Worm (Caenorhabditis elegans) whole organism, L4 larva: Measurements from ENCODE around the gene T10G3.8.

Source experiments
- F26F4.8 ChIP-seq: fragments of 200-800 bp; sonication (Bioruptor generic); conservative IDR thresholded peaks from 2 replicates; pipeline ENCODE4 v1.3.6; 2022; ENCODE audit warnings: missing genetic modification characterization, missing compliant biosample characterization
- daf-8 ChIP-seq: fragments of 200-800 bp; sonication (Bioruptor generic); IDR thresholded peaks from 2 replicates; pipeline ENCODE4 v1.3.6; 2022; ENCODE audit warnings: missing genetic modification characterization, missing compliant biosample characterization
- egl-27 ChIP-seq: sonication (generic microtip); optimal IDR thresholded peaks from 3 replicates; lab custom pipeline; 2017; ENCODE audit warnings: missing biosample characterization, missing genetic modification reagents, missing genetic modification characterization
- fkh-10 ChIP-seq: fragments of 150-350 bp; optimal IDR thresholded peaks from 2 replicates; lab custom pipeline; 2014; ENCODE audit warnings: missing biosample characterization, missing genetic modification reagents, missing genetic modification characterization
- hmg-1.1 ChIP-seq: fragments of 200-800 bp; sonication (Bioruptor generic); IDR thresholded peaks from 2 replicates; pipeline ENCODE4 v1.3.6; 2022; ENCODE audit warnings: missing genetic modification reagents, missing genetic modification characterization, missing compliant biosample characterization
- jun-1 ChIP-seq: fragments of 150-350 bp; optimal IDR thresholded peaks from 2 replicates; lab custom pipeline; 2014; ENCODE audit warnings: missing biosample characterization, missing genetic modification reagents, missing genetic modification characterization
- lin-13 ChIP-seq: fragments of 150-350 bp; optimal IDR thresholded peaks from 2 replicates; lab custom pipeline; 2014; ENCODE audit warnings: missing biosample characterization, missing genetic modification reagents, missing genetic modification characterization
- lin-15B ChIP-seq: fragments of 150-350 bp; sonication (generic microtip); optimal IDR thresholded peaks from 3 replicates; lab custom pipeline; 2014; ENCODE audit warnings: missing biosample characterization, missing genetic modification characterization
- lin-39 ChIP-seq: fragments of 150-350 bp; optimal IDR thresholded peaks from 2 replicates; lab custom pipeline; 2014; ENCODE audit warnings: missing biosample characterization, missing genetic modification reagents, missing genetic modification characterization
- mdl-1 ChIP-seq, 2 experiments: fragments of 150-350 bp in 1 of 2; sonication (generic microtip) in 1 of 2; optimal IDR thresholded peaks; 2 replicates each; lab custom pipeline; 2014 to 2017; ENCODE audit warnings: missing biosample characterization in 2 of 2, missing genetic modification characterization in 2 of 2
- nhr-11 ChIP-seq: fragments of 150-350 bp; optimal IDR thresholded peaks from 2 replicates; lab custom pipeline; 2014; ENCODE audit warnings: missing biosample characterization, missing genetic modification characterization
- nhr-237 ChIP-seq: sonication (generic microtip); optimal IDR thresholded peaks from 2 replicates; lab custom pipeline; 2017; ENCODE audit warnings: missing biosample characterization, missing genetic modification characterization
- set-16 ChIP-seq: fragments of 200-800 bp; sonication (Bioruptor generic); IDR thresholded peaks from 2 replicates; pipeline ENCODE4 v1.3.6; 2022; ENCODE audit warnings: missing genetic modification reagents, missing genetic modification characterization, missing compliant biosample characterization
- spr-1 ChIP-seq: sonication (generic microtip); optimal IDR thresholded peaks from 2 replicates; lab custom pipeline; 2016; ENCODE audit warnings: mild to moderate bottlenecking, missing genetic modification characterization, missing compliant biosample characterization

ce11 chrV:13485732-13486131 lies 9.5 kb upstream of the T10G3.8 start:
- TF ChIP-seq F26F4.8 (GFP tag; lab: Robert Waterston, UW) (no peak), lin-39 (no peak), nhr-237 (tag; lab: Kevin White, UChicago) (no peak), set-16 (GFP tag; lab: Robert Waterston, UW) (no peak), spr-1 (tag; lab: Kevin White, UChicago) (no peak), mdl-1 (tag; optimal IDR thresholded peaks at IDR 0.05; lab: Kevin White, UChicago) (no peak), lin-13 (GFP tag; lab: Kevin White, UChicago) (no peak), egl-27 (tag; lab: Kevin White, UChicago) (no peak), jun-1 (no peak), hmg-1.1 (GFP tag; lab: Robert Waterston, UW) (no peak), daf-8 (GFP tag; lab: Robert Waterston, UW) (no peak), fkh-10 (GFP tag; lab: Kevin White, UChicago) (no peak), lin-15B (tag; lab: Kevin White, UChicago) (no peak), nhr-11 (tag; lab: Kevin White, UChicago) (no peak)
